Worm (Caenorhabditis elegans) whole organism, L1 larva: ENCODE results near the gene gas-1.

Experiments
- C34B4.2 ChIP-seq: sonication (generic microtip); optimal IDR thresholded peaks from 2 replicates; lab custom pipeline; 2017; ENCODE audit warnings: mild to moderate bottlenecking, missing genetic modification characterization, missing compliant biosample characterization
- F16B12.6 ChIP-seq: fragments of 150-350 bp; optimal IDR thresholded peaks from 2 replicates; lab custom pipeline; 2014; ENCODE audit warnings: missing biosample characterization, missing genetic modification characterization
- aha-1 ChIP-seq: fragments of 150-350 bp; optimal IDR thresholded peaks from 2 replicates; lab custom pipeline; 2014; ENCODE audit warnings: missing biosample characterization, missing genetic modification characterization
- ama-1 ChIP-seq: fragments of 150-350 bp; optimal IDR thresholded peaks from 2 replicates; lab custom pipeline; 2014
- blmp-1 ChIP-seq: fragments of 150-350 bp; optimal IDR thresholded peaks from 2 replicates; lab custom pipeline; 2014; ENCODE audit warnings: missing biosample characterization, missing genetic modification characterization
- ceh-63 ChIP-seq: fragments of 200-800 bp; sonication (Bioruptor generic); optimal IDR thresholded peaks from 2 replicates; lab custom pipeline; 2018; ENCODE audit warnings: mild to moderate bottlenecking, missing genetic modification characterization, missing compliant biosample characterization
- ceh-82 ChIP-seq, 3 experiments: fragments of 150-350 bp in 1 of 3; sonication (generic microtip) in 2 of 3; optimal IDR thresholded peaks; 2 replicates each; lab custom pipeline; 2014 to 2017; ENCODE audit warnings: missing biosample characterization in 3 of 3, missing genetic modification characterization in 3 of 3
- ceh-88 ChIP-seq: fragments of 200-800 bp; sonication (Bioruptor generic); IDR thresholded peaks from 2 replicates; pipeline ENCODE4 v1.3.6; 2022; ENCODE audit warnings: missing genetic modification characterization, missing compliant biosample characterization
- dpl-1 ChIP-seq, 3 experiments: fragments of 150-350 bp in 2 of 3; sonication (generic microtip) in 1 of 3; optimal IDR thresholded peaks; 2 replicates each; lab custom pipeline; 2014 to 2017; ENCODE audit warnings: missing biosample characterization in 3 of 3, missing genetic modification characterization in 3 of 3, missing genetic modification reagents in 3 of 3
- dsc-1 ChIP-seq: sonication (generic microtip); optimal IDR thresholded peaks from 2 replicates; lab custom pipeline; 2016; ENCODE audit warnings: mild to moderate bottlenecking, missing genetic modification characterization, missing compliant biosample characterization
- elt-2 ChIP-seq: sonication (generic microtip); optimal IDR thresholded peaks from 2 replicates; lab custom pipeline; 2016; ENCODE audit warnings: missing genetic modification characterization, mild to moderate bottlenecking, inconsistent platforms, missing compliant biosample characterization, missing genetic modification reagents
- elt-3 ChIP-seq, 6 experiments: fragments of 150-350 bp in 1 of 6; sonication (generic microtip); optimal IDR thresholded peaks; 2 replicates each; lab custom pipeline; 2017 to 2018; ENCODE audit warnings: missing biosample characterization in 6 of 6, missing genetic modification characterization in 6 of 6, inconsistent platforms in 1 of 6
- ets-5 ChIP-seq: fragments of 200-800 bp; sonication (Bioruptor generic); IDR thresholded peaks from 2 replicates; pipeline ENCODE4 v1.3.6; 2022; ENCODE audit warnings: missing genetic modification characterization, missing compliant biosample characterization
- fkh-10 ChIP-seq: sonication (generic microtip); optimal IDR thresholded peaks from 2 replicates; lab custom pipeline; 2017; ENCODE audit warnings: missing biosample characterization, missing genetic modification reagents, missing genetic modification characterization
- fkh-4 ChIP-seq: sonication (generic microtip); optimal IDR thresholded peaks from 2 replicates; lab custom pipeline; 2016; ENCODE audit warnings: missing compliant biosample characterization, missing genetic modification characterization, borderline replicate concordance
- fkh-8 ChIP-seq: sonication (generic microtip); optimal IDR thresholded peaks from 2 replicates; lab custom pipeline; 2016; ENCODE audit warnings: mild to moderate bottlenecking, missing genetic modification characterization, missing compliant biosample characterization
- hpl-2 ChIP-seq: fragments of 150-350 bp; optimal IDR thresholded peaks from 2 replicates; lab custom pipeline; 2014; ENCODE audit warnings: missing biosample characterization, missing genetic modification reagents, missing genetic modification characterization
- irx-1 ChIP-seq: sonication (generic microtip); optimal IDR thresholded peaks from 2 replicates; lab custom pipeline; 2016; ENCODE audit warnings: missing genetic modification characterization, missing compliant biosample characterization
- jun-1 ChIP-seq: fragments of 150-350 bp; optimal IDR thresholded peaks from 2 replicates; lab custom pipeline; 2014; ENCODE audit warnings: missing biosample characterization, missing genetic modification reagents, missing genetic modification characterization
- lin-14 ChIP-seq: fragments of 200-800 bp; sonication (Bioruptor generic); optimal IDR thresholded peaks from 2 replicates; lab custom pipeline; 2018; ENCODE audit warnings: mild to moderate bottlenecking, missing genetic modification characterization, moderate library complexity, missing compliant biosample characterization
- lin-39 ChIP-seq: fragments of 150-350 bp; optimal IDR thresholded peaks from 2 replicates; lab custom pipeline; 2014; ENCODE audit warnings: missing biosample characterization, missing genetic modification reagents, missing genetic modification characterization
- lsy-2 ChIP-seq, 2 experiments: fragments of 150-350 bp; optimal IDR thresholded peaks; 2 replicates each; lab custom pipeline; 2014; ENCODE audit warnings: missing biosample characterization in 2 of 2, missing genetic modification characterization in 2 of 2
- mab-9 ChIP-seq: fragments of 200-800 bp; sonication (Bioruptor generic); IDR thresholded peaks from 2 replicates; pipeline ENCODE4 v1.3.6; 2022; ENCODE audit warnings: missing genetic modification reagents, missing genetic modification characterization, missing compliant biosample characterization
- mdl-1 ChIP-seq, 2 experiments: fragments of 150-350 bp; optimal IDR thresholded peaks; 2 replicates each; lab custom pipeline; 2014 to 2017; ENCODE audit warnings: missing biosample characterization in 2 of 2, missing genetic modification characterization in 2 of 2, inconsistent platforms in 1 of 2
- mef-2 ChIP-seq: fragments of 150-350 bp; optimal IDR thresholded peaks from 2 replicates; lab custom pipeline; 2014; ENCODE audit warnings: missing biosample characterization, missing genetic modification characterization
- mep-1 ChIP-seq: fragments of 150-350 bp; optimal IDR thresholded peaks from 2 replicates; lab custom pipeline; 2014; ENCODE audit warnings: missing biosample characterization, missing genetic modification characterization
- nhr-28 ChIP-seq: fragments of 150-350 bp; optimal IDR thresholded peaks from 2 replicates; lab custom pipeline; 2014; ENCODE audit warnings: missing biosample characterization, missing genetic modification characterization
- nhr-71 ChIP-seq: sonication (generic microtip); optimal IDR thresholded peaks from 2 replicates; lab custom pipeline; 2016; ENCODE audit warnings: mild to moderate bottlenecking, missing genetic modification characterization, moderate library complexity, missing compliant biosample characterization
- nhr-85 ChIP-seq: sonication (generic microtip); peaks from one replicate; lab custom pipeline; 2016; ENCODE audit warnings: missing genetic modification characterization, inconsistent platforms, missing compliant biosample characterization
- pag-3 ChIP-seq: sonication (generic microtip); optimal IDR thresholded peaks from 2 replicates; lab custom pipeline; 2017; ENCODE audit warnings: missing genetic modification characterization, mild to moderate bottlenecking, missing compliant biosample characterization, antibody characterized with exemption, borderline replicate concordance; ENCODE audit not compliant: insufficient read depth
- pax-3 ChIP-seq: fragments of 200-800 bp; sonication (Bioruptor generic); optimal IDR thresholded peaks from 2 replicates; lab custom pipeline; 2018; ENCODE audit warnings: mild to moderate bottlenecking, missing genetic modification characterization, moderate library complexity, missing compliant biosample characterization
- snpc-4 ChIP-seq: fragments of 150-350 bp; optimal IDR thresholded peaks from 2 replicates; lab custom pipeline; 2014; ENCODE audit warnings: missing biosample characterization, missing genetic modification characterization
- snu-23 ChIP-seq: sonication (generic microtip); optimal IDR thresholded peaks from 2 replicates; lab custom pipeline; 2016; ENCODE audit warnings: missing genetic modification characterization, missing compliant biosample characterization
- sox-4 ChIP-seq: sonication (generic microtip); optimal IDR thresholded peaks from 2 replicates; lab custom pipeline; 2016; ENCODE audit warnings: missing genetic modification characterization, missing compliant biosample characterization
- sptf-1 ChIP-seq: fragments of 150-350 bp; optimal IDR thresholded peaks from 2 replicates; lab custom pipeline; 2014; ENCODE audit warnings: missing biosample characterization, missing genetic modification characterization
- swsn-7 ChIP-seq: sonication (generic microtip); optimal IDR thresholded peaks from 2 replicates; lab custom pipeline; 2016; ENCODE audit warnings: missing genetic modification characterization, missing compliant biosample characterization
- tbx-2 ChIP-seq: sonication (generic microtip); optimal IDR thresholded peaks from 2 replicates; lab custom pipeline; 2016; ENCODE audit warnings: missing genetic modification characterization, missing compliant biosample characterization
- unc-130 ChIP-seq: fragments of 150-350 bp; optimal IDR thresholded peaks from 2 replicates; lab custom pipeline; 2017; ENCODE audit warnings: missing biosample characterization, missing genetic modification characterization, inconsistent platforms
- vab-15 ChIP-seq: sonication (generic microtip); optimal IDR thresholded peaks from 2 replicates; lab custom pipeline; 2017; ENCODE audit warnings: missing genotype, mild to moderate bottlenecking, missing genetic modification characterization, missing compliant biosample characterization
- zag-1 ChIP-seq: fragments of 150-350 bp; optimal IDR thresholded peaks from 2 replicates; lab custom pipeline; 2014; ENCODE audit warnings: missing biosample characterization, missing genetic modification characterization

Gene gas-1

DNA sequence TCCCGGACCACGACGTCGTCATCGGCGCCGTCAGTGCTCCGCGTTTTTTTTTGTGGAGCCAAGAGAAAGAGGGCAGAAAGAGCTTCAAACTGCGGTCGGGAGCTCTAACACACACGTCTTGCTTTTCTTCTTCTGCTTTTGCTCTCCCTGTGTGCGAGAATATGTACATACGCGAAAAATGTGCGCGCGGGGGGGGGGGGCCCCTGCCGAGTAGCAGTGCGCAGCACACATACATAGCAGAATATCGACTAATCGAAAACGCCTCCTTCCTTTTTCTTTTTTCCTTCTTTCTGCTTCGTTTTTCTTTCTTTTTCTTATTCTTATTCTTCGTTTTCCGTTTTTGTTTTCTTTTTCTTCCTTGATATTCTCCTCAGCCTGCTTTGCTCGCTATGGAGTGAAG lies 23.6 kb downstream of the gas-1 start (continued):
- TF ChIP-seq zag-1 (tag; lab: Kevin White, UChicago) (no peak), fkh-4 (tag; lab: Kevin White, UChicago) (no peak), fkh-10 (GFP tag; lab: Kevin White, UChicago) (peak; percentile 22), vab-15 (tag; lab: Kevin White, UChicago) (no peak), elt-3 (tag; optimal IDR thresholded peaks at IDR 0.05; lab: Kevin White, UChicago) (no peak), ama-1 (no peak), elt-2 (no peak), tbx-2 (tag; lab: Kevin White, UChicago) (peak; percentile 50), ets-5 (no peak), dpl-1 (GFP tag; optimal IDR thresholded peaks at IDR 0.05; lab: Kevin White, UChicago) (no peak), ceh-82 (tag; optimal IDR thresholded peaks at IDR 0.05; lab: Kevin White, UChicago) (peak; percentile 1 to 60 (median 2)), irx-1 (tag; lab: Kevin White, UChicago) (no peak), pag-3 (tag; lab: Kevin White, UChicago) (no peak), nhr-85 (tag; lab: Kevin White, UChicago) (no peak), snu-23 (peak; percentile 24), unc-130 (tag; lab: Kevin White, UChicago) (no peak), pax-3 (tag; lab: Kevin White, UChicago) (no peak), dsc-1 (no peak), C34B4.2 (tag; lab: Kevin White, UChicago) (no peak)

DNA sequence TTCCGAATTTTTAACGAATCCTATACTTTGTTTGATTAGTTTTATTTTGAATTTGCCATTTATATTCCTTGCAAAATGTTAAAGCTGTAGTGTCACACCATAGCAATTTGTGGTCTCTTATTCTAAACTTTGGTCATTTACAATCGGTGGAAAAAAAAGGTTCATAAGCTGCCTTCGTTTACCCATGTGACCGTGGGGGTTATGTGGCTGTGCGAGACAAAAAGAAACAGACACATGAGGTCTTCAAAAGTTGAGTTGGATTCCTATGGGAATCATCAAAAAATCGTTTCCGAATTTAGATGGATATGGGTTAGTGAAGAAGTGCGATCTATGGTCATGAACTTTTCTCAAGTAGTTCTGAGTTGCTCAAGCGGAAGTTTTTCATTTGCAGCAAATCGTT lies 25.9 kb downstream of the gas-1 start:
- TF ChIP-seq tbx-2 (tag; lab: Kevin White, UChicago), result peak; percentile 11
- no peak for TF ChIP-seq ceh-88 (GFP tag; lab: Robert Waterston, UW)
- TF ChIP-seq mab-9, result peak; percentile 45; the same call in 1 of the 2 replicates
- no peak for TF ChIP-seq blmp-1 (tag; lab: Kevin White, UChicago)
- peak in 1 of 3 experiments; percentile 6 for TF ChIP-seq ceh-82 (tag; optimal IDR thresholded peaks at IDR 0.05; lab: Kevin White, UChicago)
- TF ChIP-seq snu-23, result peak; percentile 37
- no peak for TF ChIP-seq ceh-63 (GFP tag; lab: Kevin White, UChicago)
- no peak for TF ChIP-seq dsc-1
- peak; percentile 6 for TF ChIP-seq swsn-7 (tag; lab: Kevin White, UChicago)
- peak; percentile 26 for TF ChIP-seq fkh-8 (tag; lab: Kevin White, UChicago)
- peak; percentile 1 to 25 for TF ChIP-seq lsy-2 (tag; optimal IDR thresholded peaks at IDR 0.05; lab: Kevin White, UChicago)
- no peak for TF ChIP-seq F16B12.6 (tag; lab: Kevin White, UChicago)
- peak; percentile 81 for TF ChIP-seq lin-14 (GFP tag; lab: Kevin White, UChicago)
- peak; percentile 25 for TF ChIP-seq mep-1 (tag; lab: Kevin White, UChicago)
- no peak for TF ChIP-seq pag-3 (tag; lab: Kevin White, UChicago)
- no peak for TF ChIP-seq aha-1 (tag; lab: Kevin White, UChicago)
- no peak for TF ChIP-seq jun-1 (tag; lab: Kevin White, UChicago)
- TF ChIP-seq nhr-71 (tag; lab: Kevin White, UChicago), result peak; percentile 27
- TF ChIP-seq sptf-1 (tag; lab: Kevin White, UChicago), result no peak
- TF ChIP-seq, all 84 proteins: peak for 10

- TF ChIP-seq unc-130 (tag; lab: Kevin White, UChicago) (no peak), jun-1 (tag; lab: Kevin White, UChicago) (no peak), mep-1 (tag; lab: Kevin White, UChicago) (no peak), mef-2 (tag; lab: Kevin White, UChicago) (no peak), snpc-4 (tag; lab: Kevin White, UChicago) (peak; percentile 89)
Measured at ce11 chrX:15559473-15559872, 30.7 kb downstream of the gas-1 start.

ce11 chrX:15557849-15558248 lies 32.3 kb downstream of the gas-1 start, which contains the start of gene lron-3:
Gene lron-3 (minus strand): TSS chrX:15557949.
- TF ChIP-seq hpl-2 (GFP tag; lab: Kevin White, UChicago) (no peak), ceh-88 (GFP tag; lab: Robert Waterston, UW) (no peak), lin-39 (tag; lab: Kevin White, UChicago) (no peak), mdl-1 (tag; optimal IDR thresholded peaks at IDR 0.05; lab: Kevin White, UChicago) (no peak), sox-4 (tag; lab: Kevin White, UChicago) (no peak), lin-14 (GFP tag; lab: Kevin White, UChicago) (no peak), blmp-1 (tag; lab: Kevin White, UChicago) (no peak), jun-1 (tag; lab: Kevin White, UChicago) (no peak), mep-1 (tag; lab: Kevin White, UChicago) (no peak), nhr-28 (no peak), zag-1 (tag; lab: Kevin White, UChicago) (no peak), vab-15 (tag; lab: Kevin White, UChicago) (no peak), pax-3 (tag; lab: Kevin White, UChicago) (no peak), nhr-85 (tag; lab: Kevin White, UChicago) (no peak)
